Worm (Caenorhabditis elegans): Measurements from ENCODE around the gene str-48.

ce11 chrIV:7152409-7152808 lies 30.6 kb downstream of the str-48 start, which contains the start of gene col-113:
- TF ChIP-seq nhr-12 (tag; optimal IDR thresholded peaks at IDR 0.05), result no peak
- no peak for TF ChIP-seq nhr-129 (tag; optimal IDR thresholded peaks at IDR 0.05)
- no peak for TF ChIP-seq ceh-82 (tag; optimal IDR thresholded peaks at IDR 0.05)

Measured in whole organism, L2 larva.